Worm (Caenorhabditis elegans) whole organism, L1 larva: Measurements from ENCODE around the gene tra-2.

ENCODE experiments used
- C04F5.9 ChIP-seq: sonication (generic microtip); optimal IDR thresholded peaks from 2 replicates; lab custom pipeline; 2016; ENCODE audit warnings: missing genetic modification characterization, missing compliant biosample characterization
- C16A3.4 ChIP-seq: fragments of 150-350 bp; optimal IDR thresholded peaks from 2 replicates; lab custom pipeline; 2014; ENCODE audit warnings: missing biosample characterization, missing genetic modification characterization
- C34B4.2 ChIP-seq: sonication (generic microtip); optimal IDR thresholded peaks from 2 replicates; lab custom pipeline; 2017; ENCODE audit warnings: mild to moderate bottlenecking, missing genetic modification characterization, missing compliant biosample characterization
- alr-1 ChIP-seq: fragments of 200-800 bp; sonication (Bioruptor generic); optimal IDR thresholded peaks from 2 replicates; lab custom pipeline; 2018; ENCODE audit warnings: borderline replicate concordance, mild to moderate bottlenecking, missing genetic modification characterization, missing compliant biosample characterization
- ama-1 ChIP-seq: fragments of 150-350 bp; optimal IDR thresholded peaks from 2 replicates; lab custom pipeline; 2014
- blmp-1 ChIP-seq: fragments of 150-350 bp; optimal IDR thresholded peaks from 2 replicates; lab custom pipeline; 2014; ENCODE audit warnings: missing biosample characterization, missing genetic modification characterization
- ceh-63 ChIP-seq: fragments of 200-800 bp; sonication (Bioruptor generic); optimal IDR thresholded peaks from 2 replicates; lab custom pipeline; 2018; ENCODE audit warnings: mild to moderate bottlenecking, missing genetic modification characterization, missing compliant biosample characterization
- ceh-90 ChIP-seq: sonication (generic microtip); optimal IDR thresholded peaks from 2 replicates; lab custom pipeline; 2016; ENCODE audit warnings: missing genetic modification characterization, missing compliant biosample characterization
- ces-1 ChIP-seq: fragments of 150-350 bp; optimal IDR thresholded peaks from 2 replicates; lab custom pipeline; 2014; ENCODE audit warnings: missing biosample characterization, missing genetic modification reagents, missing genetic modification characterization
- dpl-1 ChIP-seq, 3 experiments: fragments of 150-350 bp in 2 of 3; sonication (generic microtip) in 1 of 3; optimal IDR thresholded peaks; 2 replicates each; lab custom pipeline; 2014 to 2017; ENCODE audit warnings: missing biosample characterization in 3 of 3, missing genetic modification characterization in 3 of 3, missing genetic modification reagents in 3 of 3
- dsc-1 ChIP-seq: sonication (generic microtip); optimal IDR thresholded peaks from 2 replicates; lab custom pipeline; 2016; ENCODE audit warnings: mild to moderate bottlenecking, missing genetic modification characterization, missing compliant biosample characterization
- efl-1 ChIP-seq, 4 experiments: fragments of 150-350 bp; optimal IDR thresholded peaks in 3 of 4; peaks in 1 of 4; 1 replicate in 1 of 4; 2 replicates in 3 of 4; lab custom pipeline; 2014; ENCODE audit warnings: missing biosample characterization in 2 of 4, missing genetic modification characterization in 2 of 4, missing genetic modification reagents in 2 of 4
- egl-13 ChIP-seq: sonication (generic microtip); optimal IDR thresholded peaks from 2 replicates; lab custom pipeline; 2016; ENCODE audit warnings: missing genotype, missing genetic modification reagents, missing genetic modification characterization, missing compliant biosample characterization
- egl-27 ChIP-seq, 2 experiments: fragments of 150-350 bp in 1 of 2; sonication (generic microtip); optimal IDR thresholded peaks; 3 replicates each; lab custom pipeline; 2017 to 2018; ENCODE audit warnings: missing biosample characterization in 2 of 2, missing genetic modification characterization in 2 of 2, missing genetic modification reagents in 2 of 2
- elt-2 ChIP-seq: sonication (generic microtip); optimal IDR thresholded peaks from 2 replicates; lab custom pipeline; 2016; ENCODE audit warnings: missing genetic modification characterization, mild to moderate bottlenecking, inconsistent platforms, missing compliant biosample characterization, missing genetic modification reagents
- ets-5 ChIP-seq: fragments of 200-800 bp; sonication (Bioruptor generic); IDR thresholded peaks from 2 replicates; pipeline ENCODE4 v1.3.6; 2022; ENCODE audit warnings: missing genetic modification characterization, missing compliant biosample characterization
- fkh-4 ChIP-seq: sonication (generic microtip); optimal IDR thresholded peaks from 2 replicates; lab custom pipeline; 2016; ENCODE audit warnings: missing compliant biosample characterization, missing genetic modification characterization, borderline replicate concordance
- fkh-8 ChIP-seq: sonication (generic microtip); optimal IDR thresholded peaks from 2 replicates; lab custom pipeline; 2016; ENCODE audit warnings: mild to moderate bottlenecking, missing genetic modification characterization, missing compliant biosample characterization
- grh-1 ChIP-seq: fragments of 200-800 bp; sonication (Bioruptor generic); IDR thresholded peaks from 2 replicates; pipeline ENCODE4 v1.3.6; 2022; ENCODE audit warnings: missing genetic modification reagents, missing genetic modification characterization, missing compliant biosample characterization
- hlh-4 ChIP-seq: sonication (generic microtip); optimal IDR thresholded peaks from 2 replicates; lab custom pipeline; 2016; ENCODE audit warnings: mild to moderate bottlenecking, missing genetic modification characterization, missing compliant biosample characterization
- irx-1 ChIP-seq: sonication (generic microtip); optimal IDR thresholded peaks from 2 replicates; lab custom pipeline; 2016; ENCODE audit warnings: missing genetic modification characterization, missing compliant biosample characterization
- jun-1 ChIP-seq: fragments of 150-350 bp; optimal IDR thresholded peaks from 2 replicates; lab custom pipeline; 2014; ENCODE audit warnings: missing biosample characterization, missing genetic modification reagents, missing genetic modification characterization
- lin-13 ChIP-seq: fragments of 150-350 bp; optimal IDR thresholded peaks from 2 replicates; lab custom pipeline; 2014; ENCODE audit warnings: missing biosample characterization, missing genetic modification reagents, missing genetic modification characterization
- lin-15B ChIP-seq: fragments of 150-350 bp; sonication (generic microtip); optimal IDR thresholded peaks from 3 replicates; lab custom pipeline; 2014; ENCODE audit warnings: missing biosample characterization, missing genetic modification characterization
- lin-35 ChIP-seq, 2 experiments: fragments of 150-350 bp; optimal IDR thresholded peaks; 2 replicates each; lab custom pipeline; 2014; ENCODE audit warnings: missing biosample characterization in 2 of 2, missing genetic modification characterization in 2 of 2, missing genetic modification reagents in 2 of 2
- lin-39 ChIP-seq: fragments of 150-350 bp; optimal IDR thresholded peaks from 2 replicates; lab custom pipeline; 2014; ENCODE audit warnings: missing biosample characterization, missing genetic modification reagents, missing genetic modification characterization
- lir-3 ChIP-seq: sonication (generic microtip); optimal IDR thresholded peaks from 2 replicates; lab custom pipeline; 2016; ENCODE audit warnings: mild to moderate bottlenecking, missing genetic modification characterization, moderate library complexity, missing compliant biosample characterization; ENCODE audit not compliant: poor library complexity
- lsy-2 ChIP-seq, 2 experiments: fragments of 150-350 bp; optimal IDR thresholded peaks; 2 replicates each; lab custom pipeline; 2014; ENCODE audit warnings: missing biosample characterization in 2 of 2, missing genetic modification characterization in 2 of 2
- mab-9 ChIP-seq: fragments of 200-800 bp; sonication (Bioruptor generic); IDR thresholded peaks from 2 replicates; pipeline ENCODE4 v1.3.6; 2022; ENCODE audit warnings: missing genetic modification reagents, missing genetic modification characterization, missing compliant biosample characterization
- mdl-1 ChIP-seq, 2 experiments: fragments of 150-350 bp; optimal IDR thresholded peaks; 2 replicates each; lab custom pipeline; 2014 to 2017; ENCODE audit warnings: missing biosample characterization in 2 of 2, missing genetic modification characterization in 2 of 2, inconsistent platforms in 1 of 2
- mef-2 ChIP-seq: fragments of 150-350 bp; optimal IDR thresholded peaks from 2 replicates; lab custom pipeline; 2014; ENCODE audit warnings: missing biosample characterization, missing genetic modification characterization
- mep-1 ChIP-seq: fragments of 150-350 bp; optimal IDR thresholded peaks from 2 replicates; lab custom pipeline; 2014; ENCODE audit warnings: missing biosample characterization, missing genetic modification characterization
- nhr-12 ChIP-seq: sonication (generic microtip); optimal IDR thresholded peaks from 2 replicates; lab custom pipeline; 2017; ENCODE audit warnings: missing biosample characterization, missing genetic modification characterization
- nhr-19 ChIP-seq: fragments of 200-800 bp; sonication (Bioruptor generic); conservative IDR thresholded peaks from 2 replicates; pipeline ENCODE4 v1.3.6; 2022; ENCODE audit warnings: missing genetic modification characterization, missing compliant biosample characterization
- nhr-47 ChIP-seq: sonication (generic microtip); optimal IDR thresholded peaks from 2 replicates; lab custom pipeline; 2016; ENCODE audit warnings: mild to moderate bottlenecking, missing genetic modification characterization, moderate library complexity, missing compliant biosample characterization
- nhr-71 ChIP-seq: sonication (generic microtip); optimal IDR thresholded peaks from 2 replicates; lab custom pipeline; 2016; ENCODE audit warnings: mild to moderate bottlenecking, missing genetic modification characterization, moderate library complexity, missing compliant biosample characterization
- nhr-77 ChIP-seq: fragments of 150-350 bp; optimal IDR thresholded peaks from 2 replicates; lab custom pipeline; 2014; ENCODE audit warnings: missing biosample characterization, missing genetic modification characterization
- nhr-85 ChIP-seq: sonication (generic microtip); peaks from one replicate; lab custom pipeline; 2016; ENCODE audit warnings: missing genetic modification characterization, inconsistent platforms, missing compliant biosample characterization
- nhr-90 ChIP-seq: sonication (generic microtip); optimal IDR thresholded peaks from 2 replicates; lab custom pipeline; 2016; ENCODE audit warnings: mild to moderate bottlenecking, missing genetic modification characterization, missing compliant biosample characterization; ENCODE audit not compliant: poor library complexity
- rnt-1 ChIP-seq: sonication (generic microtip); optimal IDR thresholded peaks from 2 replicates; lab custom pipeline; 2016; ENCODE audit warnings: mild to moderate bottlenecking, missing genetic modification characterization, moderate library complexity, missing compliant biosample characterization
- skn-1 ChIP-seq: fragments of 150-350 bp; optimal IDR thresholded peaks from 2 replicates; lab custom pipeline; 2014; ENCODE audit warnings: missing biosample characterization, missing genetic modification characterization
- sox-4 ChIP-seq: sonication (generic microtip); optimal IDR thresholded peaks from 2 replicates; lab custom pipeline; 2016; ENCODE audit warnings: missing genetic modification characterization, missing compliant biosample characterization
- sup-37 ChIP-seq: fragments of 200-800 bp; sonication (Bioruptor generic); optimal IDR thresholded peaks from 2 replicates; lab custom pipeline; 2018; ENCODE audit warnings: mild to moderate bottlenecking, missing genetic modification characterization, missing compliant biosample characterization
- swsn-7 ChIP-seq: sonication (generic microtip); optimal IDR thresholded peaks from 2 replicates; lab custom pipeline; 2016; ENCODE audit warnings: missing genetic modification characterization, missing compliant biosample characterization
- unc-86 ChIP-seq: sonication (generic microtip); optimal IDR thresholded peaks from 2 replicates; lab custom pipeline; 2016; ENCODE audit warnings: missing genetic modification characterization, missing compliant biosample characterization
- unc-98 ChIP-seq: fragments of 200-800 bp; sonication (Bioruptor generic); IDR thresholded peaks from 2 replicates; pipeline ENCODE4 v1.3.6; 2022; ENCODE audit warnings: missing genetic modification characterization, missing compliant biosample characterization
- zag-1 ChIP-seq: fragments of 150-350 bp; optimal IDR thresholded peaks from 2 replicates; lab custom pipeline; 2014; ENCODE audit warnings: missing biosample characterization, missing genetic modification characterization
- zip-4 ChIP-seq: fragments of 200-800 bp; sonication (Bioruptor generic); optimal IDR thresholded peaks from 2 replicates; lab custom pipeline; 2018; ENCODE audit warnings: mild to moderate bottlenecking, missing genetic modification characterization, moderate library complexity, missing compliant biosample characterization
- ztf-11 ChIP-seq, 2 experiments: sonication (generic microtip); optimal IDR thresholded peaks; 2 replicates each; lab custom pipeline; 2016 to 2017; ENCODE audit warnings: missing genetic modification characterization in 2 of 2, missing biosample characterization in 1 of 2, missing compliant biosample characterization in 1 of 2
- ztf-4 ChIP-seq: fragments of 150-350 bp; optimal IDR thresholded peaks from 2 replicates; lab custom pipeline; 2014; ENCODE audit warnings: missing biosample characterization, missing genetic modification characterization

Gene tra-2

DNA sequence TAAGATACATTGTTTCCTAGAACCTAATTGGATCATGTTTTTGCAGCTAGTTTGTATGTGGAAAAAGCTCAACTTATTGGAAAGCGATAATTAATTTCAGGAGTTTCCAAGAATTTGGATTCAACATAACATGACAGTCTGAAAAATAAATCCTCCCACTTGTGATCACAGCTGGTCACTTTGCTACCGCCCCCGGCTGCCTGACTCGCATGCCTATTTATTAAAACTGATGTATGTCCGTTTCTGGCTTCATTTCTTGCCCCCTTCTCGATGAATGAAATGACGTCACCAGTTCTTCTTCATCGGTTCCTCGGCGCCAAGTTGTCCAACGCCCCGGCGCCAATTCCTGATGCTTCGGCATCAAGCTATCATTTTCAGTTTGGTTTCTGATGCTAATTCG lies 38.4 kb downstream of the tra-2 start:
- TF ChIP-seq rnt-1 (tag; lab: Kevin White, UChicago): no peak
- TF ChIP-seq unc-86 (tag; lab: Kevin White, UChicago): no peak
- peak in 1 of 2 experiments; percentile 10 for TF ChIP-seq ztf-11 (tag; optimal IDR thresholded peaks at IDR 0.05; lab: Kevin White, UChicago)
- no peak for TF ChIP-seq nhr-90 (tag; lab: Kevin White, UChicago)
- peak; percentile 33 for TF ChIP-seq hlh-4 (tag; lab: Kevin White, UChicago)
- TF ChIP-seq sox-4 (tag; lab: Kevin White, UChicago): no peak
- no peak for TF ChIP-seq fkh-4
- TF ChIP-seq, all 84 proteins: peak for 2

DNA sequence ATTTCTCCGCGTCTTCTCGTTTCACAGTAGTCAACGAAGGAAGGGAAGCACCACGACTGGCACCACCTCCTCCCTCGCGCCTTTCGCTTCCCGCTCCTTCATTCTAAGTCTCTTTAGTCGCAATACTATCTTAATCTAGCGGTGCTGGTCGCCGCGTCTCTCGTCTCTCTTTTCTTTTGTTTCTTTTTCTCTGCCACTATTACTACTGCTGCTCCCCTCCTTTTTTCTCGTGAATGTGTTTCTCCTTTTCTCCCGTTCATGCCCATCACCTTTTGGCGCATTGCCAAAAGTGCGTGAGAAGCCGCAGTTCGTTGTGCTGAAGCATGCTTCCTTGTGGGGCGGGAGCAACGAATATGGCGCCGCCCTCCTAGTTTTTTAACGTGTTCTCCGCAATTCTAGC lies 39.0 kb downstream of the tra-2 start:
- TF ChIP-seq lin-15B (no peak), alr-1 (no peak), mep-1 (tag; lab: Kevin White, UChicago) (peak; percentile 84), fkh-8 (peak; percentile 79), unc-98 (no peak), mdl-1 (tag; optimal IDR thresholded peaks at IDR 0.05; lab: Kevin White, UChicago) (peak in 1 of 2 experiments; percentile 67), ztf-4 (no peak), nhr-90 (tag; lab: Kevin White, UChicago) (peak; percentile 50), jun-1 (peak; percentile 67), sox-4 (tag; lab: Kevin White, UChicago) (no peak), zag-1 (tag; lab: Kevin White, UChicago) (no peak), dpl-1 (GFP tag; optimal IDR thresholded peaks at IDR 0.05; lab: Kevin White, UChicago) (peak; percentile 29 to 51 (median 32)), C16A3.4 (tag; lab: Kevin White, UChicago) (peak; percentile 1), C04F5.9 (peak; percentile 13), dsc-1 (tag; lab: Kevin White, UChicago) (no peak), nhr-85 (peak; percentile 71), C34B4.2 (tag; lab: Kevin White, UChicago) (no peak), lir-3 (tag; lab: Kevin White, UChicago) (no peak), nhr-47 (tag; lab: Kevin White, UChicago) (peak; percentile 56), nhr-77 (tag; lab: Kevin White, UChicago) (peak; percentile 56), ets-5 (no peak), mab-9 (GFP tag; lab: Robert Waterston, UW) (no peak), ces-1 (GFP tag; lab: Kevin White, UChicago) (no peak), rnt-1 (tag; lab: Kevin White, UChicago) (peak; percentile 55), grh-1 (GFP tag; lab: Robert Waterston, UW) (no peak), ztf-11 (tag; optimal IDR thresholded peaks at IDR 0.05; lab: Kevin White, UChicago) (no peak), ceh-90 (no peak), mef-2 (no peak), lin-13 (peak; percentile 63), irx-1 (tag; lab: Kevin White, UChicago) (no peak), nhr-12 (tag; lab: Kevin White, UChicago) (no peak), ceh-63 (GFP tag; lab: Kevin White, UChicago) (no peak), ama-1 (lab: Kevin White, UChicago) (peak; percentile 21), elt-2 (peak; percentile 35), egl-13 (tag; lab: Kevin White, UChicago) (peak; percentile 32), blmp-1 (peak; percentile 96), nhr-19 (GFP tag; lab: Robert Waterston, UW) (peak; percentile 43), zip-4 (no peak), egl-27 (tag; optimal IDR thresholded peaks at IDR 0.05; lab: Kevin White, UChicago) (peak in 1 of 2 experiments; percentile 36), nhr-71 (tag; lab: Kevin White, UChicago) (peak; percentile 67), swsn-7 (tag; lab: Kevin White, UChicago) (peak; percentile 67), lin-35 (GFP tag; optimal IDR thresholded peaks at IDR 0.05; lab: Kevin White, UChicago) (peak; percentile 56 to 57), skn-1 (tag; lab: Kevin White, UChicago) (peak; percentile 76), lsy-2 (tag; optimal IDR thresholded peaks at IDR 0.05; lab: Kevin White, UChicago) (peak; percentile 26 to 77), sup-37 (GFP tag; lab: Kevin White, UChicago) (no peak), efl-1 (optimal IDR thresholded peaks at IDR 0.05; lab: Kevin White, UChicago) (peak; percentile 59 to 74), efl-1 (GFP tag; optimal IDR thresholded peaks at IDR 0.05 in 1 of 2; lab: Kevin White, UChicago) (peak; percentile 39 to 93), lin-39 (tag; lab: Kevin White, UChicago) (no peak)
